Worm (Caenorhabditis elegans): Measurements from ENCODE around the gene srsx-40.

DNA sequence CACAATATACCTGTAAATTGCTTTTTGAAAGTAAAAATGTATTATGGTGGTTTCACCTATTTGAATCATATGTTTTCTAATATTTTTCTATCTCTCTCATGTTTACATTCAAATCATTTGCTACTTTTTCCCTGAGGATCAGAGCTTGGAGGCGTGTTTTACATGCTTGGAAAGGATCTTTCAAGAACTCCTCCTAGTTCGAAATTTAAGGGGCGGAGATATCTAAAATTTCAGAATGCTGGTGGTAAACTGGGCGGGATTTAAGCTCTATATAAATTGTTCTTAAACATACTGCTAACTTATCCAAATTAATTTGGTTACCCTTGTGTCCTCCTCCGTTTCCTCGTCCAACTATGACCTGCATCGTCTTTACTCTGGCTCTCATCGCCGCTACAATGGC, 35.5 kb downstream of the srsx-40 start, which contains the start of gene C12D5.5:
- TF ChIP-seq syd-9 (tag; optimal IDR thresholded peaks at IDR 0.05) (no peak), hlh-30 (tag; optimal IDR thresholded peaks at IDR 0.05; ENCODE audit: insufficient read depth) (no peak), unc-42 (tag; optimal IDR thresholded peaks at IDR 0.05) (no peak), ama-1 (optimal IDR thresholded peaks at IDR 0.05) (no peak), nfya-1 (tag; optimal IDR thresholded peaks at IDR 0.05) (no peak), ceh-22 (tag; optimal IDR thresholded peaks at IDR 0.05) (no peak), elt-2 (tag; optimal IDR thresholded peaks at IDR 0.05) (no peak), pqm-1 (tag; optimal IDR thresholded peaks at IDR 0.05) (no peak), sox-4 (tag; optimal IDR thresholded peaks at IDR 0.05) (no peak), pag-3 (tag; optimal IDR thresholded peaks at IDR 0.05; ENCODE audit: borderline replicate concordance) (no peak), dve-1 (tag; optimal IDR thresholded peaks at IDR 0.05) (no peak), ceh-45 (GFP tag; IDR thresholded peaks at IDR 0.05) (no peak), nhr-11 (tag; optimal IDR thresholded peaks at IDR 0.05) (no peak)
